Fruit fly (Drosophila melanogaster): ENCODE measurements around the gene dbr.

DNA sequence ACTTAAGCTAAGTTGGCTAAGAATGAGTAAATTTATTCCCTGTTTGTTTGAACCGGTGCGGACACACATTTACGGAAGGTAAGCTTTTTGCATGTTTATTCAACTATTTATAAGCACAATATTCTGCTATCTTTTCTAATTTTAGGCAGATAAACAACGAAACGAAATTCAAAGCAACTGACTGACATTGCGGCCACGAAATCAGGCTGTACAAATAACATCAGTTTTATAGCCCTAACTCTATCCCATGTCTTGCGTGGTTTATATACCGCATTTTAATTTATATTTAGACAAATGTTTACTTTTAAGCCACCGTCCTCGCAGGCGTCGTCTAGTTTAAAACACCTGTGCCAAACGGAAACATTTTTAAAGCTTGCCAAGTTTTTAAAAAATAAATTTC is 18.8 kb downstream of the dbr start:
- TF ChIP-seq D1 (tag; optimal IDR thresholded peaks at IDR 0.05): no peak
- TF ChIP-seq CG32121 (GFP tag; IDR thresholded peaks at IDR 0.05): no peak
- TF ChIP-seq CG13204 (GFP tag; optimal IDR thresholded peaks at IDR 0.05): no peak
- no peak for TF ChIP-seq rn (GFP tag; IDR thresholded peaks at IDR 0.05)
- no peak for TF ChIP-seq Pif1B (GFP tag; optimal IDR thresholded peaks at IDR 0.05)
- TF ChIP-seq CG34367 (tag; optimal IDR thresholded peaks at IDR 0.05): no peak

Measured in whole organism, pupa.